Fruit fly (Drosophila melanogaster): ENCODE results near the gene CLIP-190.

The CLIP-190 gene

DNA sequence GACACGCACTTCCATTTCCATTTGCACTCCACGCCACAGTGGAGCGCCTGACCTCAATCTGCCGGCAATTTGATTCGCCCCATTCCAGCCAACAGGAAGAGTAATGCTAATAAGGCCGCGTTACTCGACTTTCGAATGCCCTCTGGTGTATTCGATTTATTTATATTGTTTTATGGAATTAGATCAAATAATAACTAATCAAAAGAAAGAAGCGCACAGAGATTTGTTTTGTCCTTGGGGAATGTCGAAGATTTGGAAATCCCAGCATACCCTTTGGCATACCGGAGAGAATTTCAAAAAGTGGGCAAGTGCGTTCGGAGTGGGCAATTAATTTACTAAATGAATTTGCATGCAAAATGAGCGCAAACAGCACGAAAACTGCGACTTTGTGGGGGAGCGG lies 9.7 kb upstream of the CLIP-190 start (continued):
- TF ChIP-seq Ets65A (GFP tag) (peak; percentile 76), CG16779 (GFP tag; IDR thresholded peaks at IDR 0.05) (no peak), Lim3 (GFP tag; IDR thresholded peaks at IDR 0.05) (no peak), al (GFP tag; IDR thresholded peaks at IDR 0.05) (no peak), yki (optimal IDR thresholded peaks at IDR 0.05) (no peak), NC2β (GFP tag; optimal IDR thresholded peaks at IDR 0.05) (no peak), CG11093 (GFP tag; IDR thresholded peaks at IDR 0.05) (no peak), kay (GFP tag; optimal IDR thresholded peaks at IDR 0.05) (no peak), CG10431 (GFP tag; optimal IDR thresholded peaks at IDR 0.05) (no peak), Oli (tag; optimal IDR thresholded peaks at IDR 0.05) (no peak), trh (GFP tag; optimal IDR thresholded peaks at IDR 0.05) (no peak), gt (GFP tag; IDR thresholded peaks at IDR 0.05) (no peak), lola (GFP tag; optimal IDR thresholded peaks at IDR 0.05) (no peak), Tbp (GFP tag; optimal IDR thresholded peaks at IDR 0.05) (no peak), Sry-β (GFP tag; optimal IDR thresholded peaks at IDR 0.05) (no peak), CG12155 (GFP tag; optimal IDR thresholded peaks at IDR 0.05) (no peak), pan (optimal IDR thresholded peaks at IDR 0.05) (no peak), pan (GFP tag; optimal IDR thresholded peaks at IDR 0.05 in 1 of 2, IDR thresholded peaks at IDR 0.05 in 1 of 2) (peak in 1 of 2 experiments; percentile 38), caup (GFP tag; optimal IDR thresholded peaks at IDR 0.05; ENCODE audit: severe bottlenecking) (no peak), CG4424 (GFP tag; optimal IDR thresholded peaks at IDR 0.05) (no peak)

DNA sequence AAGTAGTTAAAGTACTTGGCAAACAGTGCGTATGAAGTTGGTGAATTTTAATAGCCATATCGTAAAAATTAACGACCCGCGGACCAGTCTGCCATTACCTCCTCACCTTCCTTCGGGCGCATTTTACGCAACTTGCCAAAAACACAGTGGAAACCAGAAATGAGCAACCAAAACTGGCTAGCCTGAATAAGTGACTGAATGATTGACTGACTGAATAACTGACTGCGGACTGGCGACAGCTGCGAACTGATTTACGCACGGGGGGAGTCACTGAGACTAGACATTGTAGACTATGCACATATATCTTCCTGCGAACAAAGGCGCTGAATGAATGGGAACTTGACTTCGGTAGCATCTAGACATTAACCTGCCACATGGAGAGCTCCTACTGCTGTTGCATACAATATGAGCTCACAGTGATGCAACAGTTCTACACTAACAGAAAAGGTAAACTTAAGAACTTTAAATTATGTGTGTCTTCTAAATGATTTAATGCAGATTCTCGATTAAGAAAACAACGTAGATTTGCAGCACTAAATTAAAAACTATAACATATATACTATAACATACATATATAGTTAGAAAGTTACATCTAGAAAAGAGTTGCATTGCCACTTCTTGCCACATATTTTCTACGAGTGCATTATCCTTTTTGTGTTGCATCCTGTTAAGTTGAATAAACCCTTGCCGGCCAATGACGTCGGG lies 8.4 kb upstream of the CLIP-190 start:
- TF ChIP-seq CG8281 (tag; optimal IDR thresholded peaks at IDR 0.05) (peak; percentile 91), CG6175 (GFP tag; IDR thresholded peaks at IDR 0.05) (no peak), CG12769 (tag; optimal IDR thresholded peaks at IDR 0.05) (peak; percentile 3)

DNA sequence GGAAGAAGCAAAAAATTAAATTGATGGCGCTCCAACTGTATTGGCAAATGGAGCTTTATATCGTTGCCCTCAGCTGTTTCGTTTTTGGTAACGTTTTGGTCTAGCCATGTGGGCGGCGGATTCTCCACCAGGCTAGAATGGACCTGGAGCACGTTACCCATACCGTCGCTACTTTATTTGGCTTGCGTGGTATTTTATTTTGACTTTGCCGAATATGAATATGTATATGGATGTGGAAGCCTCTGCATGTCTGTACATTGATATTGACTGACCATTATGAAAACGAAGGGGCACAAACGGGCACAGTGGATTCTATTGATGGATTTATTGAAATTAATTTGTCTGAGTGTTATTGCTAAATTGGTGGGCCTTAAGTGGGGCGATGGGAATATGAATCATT lies 6.7 kb upstream of the CLIP-190 start:
- TF ChIP-seq CG18619 (GFP tag; optimal IDR thresholded peaks at IDR 0.05) (no peak), CG13894 (tag; optimal IDR thresholded peaks at IDR 0.05) (peak; percentile 29), HHEX (GFP tag; optimal IDR thresholded peaks at IDR 0.05) (no peak), CG9609 (GFP tag; optimal IDR thresholded peaks at IDR 0.05) (no peak), ftz-f1 (GFP tag; optimal IDR thresholded peaks at IDR 0.05) (no peak), Med (GFP tag) (peak; percentile 72), CG2116 (GFP tag; optimal IDR thresholded peaks at IDR 0.05) (no peak), sens (GFP tag) (peak; percentile 51), CG17359 (tag; optimal IDR thresholded peaks at IDR 0.05) (no peak), tx (GFP tag; optimal IDR thresholded peaks at IDR 0.05) (no peak), Stat92E (GFP tag; optimal IDR thresholded peaks at IDR 0.05) (peak in 1 of 3 experiments; percentile 28), hbn (GFP tag; IDR thresholded peaks at IDR 0.05; ENCODE audit: partially characterized antibody) (no peak), chinmo (GFP tag; IDR thresholded peaks at IDR 0.05; ENCODE audit: partially characterized antibody) (0 out of 4 replicates have a peak, but pooled peaks have one; percentile 21), CG32772 (GFP tag; IDR thresholded peaks at IDR 0.05) (no peak), pb (GFP tag; optimal IDR thresholded peaks at IDR 0.05) (no peak), jumu (GFP tag; optimal IDR thresholded peaks at IDR 0.05) (no peak), crol (GFP tag; IDR thresholded peaks at IDR 0.05) (no peak), vvl (GFP tag; IDR thresholded peaks at IDR 0.05) (peak; percentile 46; the same call in 1 of the 2 replicates)
